Fruit fly (Drosophila melanogaster): ENCODE measurements around the gene Hel25E.

The Hel25E gene

dm6 chr2L:5541935-5542685 is at the start of gene Hel25E, which contains the start of gene Lam:
Hel25E (minus strand) TSS chr2L:5542314.
Lam (plus strand) TSS chr2L:5542480.
- TF ChIP-seq CG9948 (tag; optimal IDR thresholded peaks at IDR 0.05) (no peak), D1 (tag; optimal IDR thresholded peaks at IDR 0.05) (no peak), CG17806 (tag; optimal IDR thresholded peaks at IDR 0.05) (no peak), Pif1B (GFP tag; optimal IDR thresholded peaks at IDR 0.05) (no peak), CG8301 (tag; optimal IDR thresholded peaks at IDR 0.05) (no peak), CG12605 (GFP tag; IDR thresholded peaks at IDR 0.05) (no peak), CG15710 (tag; optimal IDR thresholded peaks at IDR 0.05) (no peak), CG32121 (GFP tag; IDR thresholded peaks at IDR 0.05) (no peak), rn (GFP tag; IDR thresholded peaks at IDR 0.05) (no peak), fd96Ca (GFP tag; IDR thresholded peaks at IDR 0.05) (no peak), EcR (GFP tag; optimal IDR thresholded peaks at IDR 0.05) (no peak), Ets98B (GFP tag; IDR thresholded peaks at IDR 0.05) (no peak), gl (tag; optimal IDR thresholded peaks at IDR 0.05) (no peak), CG13204 (GFP tag; optimal IDR thresholded peaks at IDR 0.05) (no peak), CG4496 (GFP tag; IDR thresholded peaks at IDR 0.05) (no peak), Snoo (tag; optimal IDR thresholded peaks at IDR 0.05) (no peak)

- TF ChIP-seq D1 (tag; optimal IDR thresholded peaks at IDR 0.05) (no peak), CG15710 (tag; optimal IDR thresholded peaks at IDR 0.05) (no peak), CG12605 (GFP tag; IDR thresholded peaks at IDR 0.05) (no peak), CG4496 (GFP tag; IDR thresholded peaks at IDR 0.05) (no peak), rn (GFP tag; IDR thresholded peaks at IDR 0.05) (no peak), CG17806 (tag; optimal IDR thresholded peaks at IDR 0.05) (no peak), CG8159 (tag; optimal IDR thresholded peaks at IDR 0.05) (no peak), Pif1A (GFP tag; optimal IDR thresholded peaks at IDR 0.05) (no peak), Snoo (tag; optimal IDR thresholded peaks at IDR 0.05) (no peak), CG13204 (GFP tag; optimal IDR thresholded peaks at IDR 0.05) (no peak), CG9948 (tag; optimal IDR thresholded peaks at IDR 0.05) (no peak), Ets98B (GFP tag; IDR thresholded peaks at IDR 0.05) (no peak), fd96Ca (GFP tag; IDR thresholded peaks at IDR 0.05) (no peak), CG14655 (GFP tag; optimal IDR thresholded peaks at IDR 0.05) (no peak), Pif1B (GFP tag; optimal IDR thresholded peaks at IDR 0.05) (no peak), gl (tag; optimal IDR thresholded peaks at IDR 0.05) (no peak), CG10348 (GFP tag; IDR thresholded peaks at IDR 0.05) (no peak), EcR (GFP tag; optimal IDR thresholded peaks at IDR 0.05) (no peak), CG8301 (tag; optimal IDR thresholded peaks at IDR 0.05) (no peak), CG34367 (tag; optimal IDR thresholded peaks at IDR 0.05) (no peak)
Measured at dm6 chr2L:5588314-5588713, 46.2 kb upstream of the Hel25E start, which contains the start of gene CG7251. CG7251 (minus strand) TSS chr2L:5588414.

- TF ChIP-seq CG15710 (tag; optimal IDR thresholded peaks at IDR 0.05) (no peak), CG34367 (tag; optimal IDR thresholded peaks at IDR 0.05) (no peak), CG12605 (GFP tag; IDR thresholded peaks at IDR 0.05) (no peak), Snoo (tag; optimal IDR thresholded peaks at IDR 0.05) (no peak), D1 (tag; optimal IDR thresholded peaks at IDR 0.05) (no peak), EcR (GFP tag; optimal IDR thresholded peaks at IDR 0.05) (no peak), CG17806 (tag; optimal IDR thresholded peaks at IDR 0.05) (no peak), fd96Ca (GFP tag; IDR thresholded peaks at IDR 0.05) (no peak), CG4496 (GFP tag; IDR thresholded peaks at IDR 0.05) (no peak), rn (GFP tag; IDR thresholded peaks at IDR 0.05) (no peak)
Measured at dm6 chr2L:5581016-5581415, 38.9 kb upstream of the Hel25E start, which contains the start of gene CG14011. CG14011 (minus strand) TSS chr2L:5581116.

- TF ChIP-seq Ets98B (GFP tag; IDR thresholded peaks at IDR 0.05) (peak; percentile 43; the same call in 1 of the 2 replicates), CG9948 (tag; optimal IDR thresholded peaks at IDR 0.05) (no peak), CG8159 (tag; optimal IDR thresholded peaks at IDR 0.05) (peak; percentile 62), rn (GFP tag; IDR thresholded peaks at IDR 0.05) (no peak), CG32121 (GFP tag; IDR thresholded peaks at IDR 0.05) (no peak), Pif1A (GFP tag; optimal IDR thresholded peaks at IDR 0.05) (peak; percentile 30), CG15710 (tag; optimal IDR thresholded peaks at IDR 0.05) (peak; percentile 57), CG14655 (GFP tag; optimal IDR thresholded peaks at IDR 0.05) (peak; percentile 48), fd96Ca (GFP tag; IDR thresholded peaks at IDR 0.05) (peak; percentile 49; the same call in 2 of the 3 replicates), Pif1B (GFP tag; optimal IDR thresholded peaks at IDR 0.05) (peak; percentile 26), CG12605 (GFP tag; IDR thresholded peaks at IDR 0.05) (no peak)
Measured at dm6 chr2L:5569503-5569902, 27.4 kb upstream of the Hel25E start.

- peak; percentile 81 for TF ChIP-seq CG12605 (GFP tag; IDR thresholded peaks at IDR 0.05)
- no peak for TF ChIP-seq gl (tag; optimal IDR thresholded peaks at IDR 0.05)
- TF ChIP-seq CG8159 (tag; optimal IDR thresholded peaks at IDR 0.05): peak; percentile 71
- TF ChIP-seq CG32121 (GFP tag; IDR thresholded peaks at IDR 0.05): peak; percentile 72; the same call in 1 of the 2 replicates
- TF ChIP-seq D1 (tag; optimal IDR thresholded peaks at IDR 0.05): no peak
- TF ChIP-seq Ets98B (GFP tag; IDR thresholded peaks at IDR 0.05): peak; percentile 84
- peak; percentile 0 for TF ChIP-seq Pif1B (GFP tag; optimal IDR thresholded peaks at IDR 0.05)
- peak; percentile 57 for TF ChIP-seq CG9948 (tag; optimal IDR thresholded peaks at IDR 0.05)
- TF ChIP-seq rn (GFP tag; IDR thresholded peaks at IDR 0.05): peak; percentile 40; the same call in 1 of the 2 replicates
- TF ChIP-seq CG34367 (tag; optimal IDR thresholded peaks at IDR 0.05): peak; percentile 30
- TF ChIP-seq Snoo (tag; optimal IDR thresholded peaks at IDR 0.05): no peak
- peak; percentile 63 for TF ChIP-seq CG14655 (GFP tag; optimal IDR thresholded peaks at IDR 0.05)
- TF ChIP-seq CG13204 (GFP tag; optimal IDR thresholded peaks at IDR 0.05): no peak
- peak; percentile 44; the same call in 1 of the 3 replicates for TF ChIP-seq fd96Ca (GFP tag; IDR thresholded peaks at IDR 0.05)
- TF ChIP-seq CG17806 (tag; optimal IDR thresholded peaks at IDR 0.05): peak; percentile 60
- peak; percentile 20 for TF ChIP-seq Pif1A (GFP tag; optimal IDR thresholded peaks at IDR 0.05)
- peak; percentile 63 for TF ChIP-seq CG8301 (tag; optimal IDR thresholded peaks at IDR 0.05)
- peak; percentile 64 for TF ChIP-seq CG15710 (tag; optimal IDR thresholded peaks at IDR 0.05)
- no peak for TF ChIP-seq EcR (GFP tag; optimal IDR thresholded peaks at IDR 0.05)
- TF ChIP-seq CG4496 (GFP tag; IDR thresholded peaks at IDR 0.05): peak; percentile 89
- no peak for TF ChIP-seq CG10348 (GFP tag; IDR thresholded peaks at IDR 0.05)
Measured at dm6 chr2L:5567103-5567502, 25.0 kb upstream of the Hel25E start.
